Worm (Caenorhabditis elegans) whole organism, midembryonic: ENCODE results near the gene F31E3.6.

Experiments
- cog-1 ChIP-seq: sonication (generic microtip); optimal IDR thresholded peaks from 2 replicates; lab custom pipeline; 2016; ENCODE audit warnings: missing genetic modification characterization, missing compliant biosample characterization
- flt-1 ChIP-seq: fragments of 200-800 bp; sonication (Bioruptor generic); IDR thresholded peaks from 2 replicates; pipeline ENCODE4 v1.3.6; 2022; ENCODE audit warnings: missing genetic modification characterization, missing compliant biosample characterization
- med-1 ChIP-seq: sonication (generic microtip); optimal IDR thresholded peaks from 2 replicates; lab custom pipeline; 2017; ENCODE audit warnings: missing genetic modification characterization, mild to moderate bottlenecking, missing compliant biosample characterization, antibody characterized with exemption, missing genetic modification reagents; ENCODE audit not compliant: insufficient read depth
- ref-1 ChIP-seq: fragments of 200-800 bp; sonication (Bioruptor generic); conservative IDR thresholded peaks from 2 replicates; pipeline ENCODE4 v1.3.6; 2022; ENCODE audit warnings: missing genetic modification reagents, missing genetic modification characterization, missing compliant biosample characterization
- ztf-29 ChIP-seq: fragments of 200-800 bp; sonication (Bioruptor generic); IDR thresholded peaks from 2 replicates; pipeline ENCODE4 v1.3.6; 2022; ENCODE audit warnings: missing genetic modification reagents, missing genetic modification characterization, missing compliant biosample characterization

ce11 chrIII:6971662-6972284, 10.1 kb upstream of the F31E3.6 start, which contains the start of the genes eef-1A.1 and rfc-4:
- TF ChIP-seq flt-1: peak; percentile 86
- peak; percentile 1 for TF ChIP-seq med-1 (GFP tag; lab: Kevin White, UChicago)
- TF ChIP-seq cog-1 (tag; lab: Kevin White, UChicago): peak; percentile 87
- TF ChIP-seq ref-1 (GFP tag; lab: Robert Waterston, UW): no peak
- no peak for TF ChIP-seq ztf-29 (GFP tag; lab: Robert Waterston, UW)
